Fruit fly (Drosophila melanogaster): ENCODE data around the gene tal-3A.

tal-3A gene

DNA sequence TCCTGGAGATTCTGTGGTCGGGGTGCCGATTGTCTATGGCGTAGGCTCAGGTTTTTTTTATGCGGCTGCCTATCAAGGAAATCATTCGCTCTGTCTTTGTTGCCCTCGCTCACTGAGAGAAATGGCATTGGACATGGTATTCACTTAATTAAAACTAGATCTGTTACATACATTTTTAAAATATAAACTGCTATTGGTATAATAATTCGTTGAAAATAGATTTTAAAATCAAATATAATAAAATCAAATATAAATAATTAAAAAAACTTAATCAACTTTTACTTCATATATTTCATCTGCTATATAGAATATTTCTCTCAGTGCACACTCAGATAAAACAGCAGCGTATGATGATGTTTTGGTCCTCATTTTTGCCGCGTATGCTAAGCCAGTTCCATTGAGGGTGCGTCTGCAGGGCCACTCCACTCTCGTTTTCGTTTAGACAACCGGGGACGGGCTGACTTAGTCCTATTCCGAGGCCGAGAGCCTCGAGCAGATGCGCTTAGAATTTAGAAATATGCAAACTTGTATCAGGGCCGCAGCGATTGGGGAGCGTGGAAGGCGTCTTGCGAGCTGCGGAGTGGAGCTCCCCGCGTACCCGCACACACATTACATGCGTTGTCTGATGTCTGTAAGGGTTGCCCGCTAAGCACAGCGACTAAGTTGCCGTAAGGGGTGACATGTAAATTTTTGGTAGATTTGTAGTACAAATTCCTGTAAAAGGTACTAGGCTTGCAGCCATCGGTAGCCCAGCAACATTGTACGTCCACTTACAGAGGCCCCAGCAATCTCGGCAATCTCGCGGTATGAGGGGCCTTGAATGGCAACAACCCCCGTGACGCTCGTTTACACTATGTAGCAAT lies 13.1 kb upstream of the tal-3A start (continued):
- no peak for TF ChIP-seq NfI (GFP tag; optimal IDR thresholded peaks at IDR 0.05)
- TF ChIP-seq Adf1 (GFP tag; IDR thresholded peaks at IDR 0.05): no peak
- TF ChIP-seq CG3995 (GFP tag; optimal IDR thresholded peaks at IDR 0.05): no peak
- TF ChIP-seq sob (GFP tag; IDR thresholded peaks at IDR 0.05): no peak
- TF ChIP-seq CG9727 (GFP tag; optimal IDR thresholded peaks at IDR 0.05): peak; percentile 82
- TF ChIP-seq Blimp-1 (GFP tag; optimal IDR thresholded peaks at IDR 0.05): peak; percentile 50
- TF ChIP-seq gcm (GFP tag; optimal IDR thresholded peaks at IDR 0.05): peak; percentile 34
- no peak for TF ChIP-seq CG34376 (GFP tag; optimal IDR thresholded peaks at IDR 0.05)
- no peak for TF ChIP-seq CG12744 (GFP tag; optimal IDR thresholded peaks at IDR 0.05)
- peak; percentile 62 for TF ChIP-seq grau (tag; optimal IDR thresholded peaks at IDR 0.05)
- TF ChIP-seq CG17568 (GFP tag; optimal IDR thresholded peaks at IDR 0.05): no peak
- no peak for TF ChIP-seq Atf-2 (GFP tag; optimal IDR thresholded peaks at IDR 0.05)
- TF ChIP-seq ttk (GFP tag; IDR thresholded peaks at IDR 0.05): no peak
- TF ChIP-seq CG15696 (tag; optimal IDR thresholded peaks at IDR 0.05): peak; percentile 80
- TF ChIP-seq E2f2 (GFP tag; IDR thresholded peaks at IDR 0.05): no peak
- TF ChIP-seq sima (GFP tag; optimal IDR thresholded peaks at IDR 0.05): no peak
- TF ChIP-seq dm (GFP tag; optimal IDR thresholded peaks at IDR 0.05): no peak
- TF ChIP-seq chinmo (GFP tag; IDR thresholded peaks at IDR 0.05; ENCODE audit: partially characterized antibody): 0 out of 4 replicates have a peak, but pooled peaks have one; percentile 34
- TF ChIP-seq Sry-δ (GFP tag; optimal IDR thresholded peaks at IDR 0.05): no peak
- TF ChIP-seq zen (tag; optimal IDR thresholded peaks at IDR 0.05): peak; percentile 62
- TF ChIP-seq scrt (GFP tag; optimal IDR thresholded peaks at IDR 0.05): no peak
- no peak for TF ChIP-seq CG3065 (GFP tag; optimal IDR thresholded peaks at IDR 0.05)
- TF ChIP-seq CG13287 (GFP tag; IDR thresholded peaks at IDR 0.05; ENCODE audit: partially characterized antibody): no peak
- TF ChIP-seq Aef1 (GFP tag; IDR thresholded peaks at IDR 0.05): no peak
- no peak for TF ChIP-seq Bteb2 (GFP tag; optimal IDR thresholded peaks at IDR 0.05)
- peak; percentile 49 for TF ChIP-seq az2 (GFP tag; optimal IDR thresholded peaks at IDR 0.05)
- TF ChIP-seq CG30431 (GFP tag; optimal IDR thresholded peaks at IDR 0.05): no peak
- no peak for TF ChIP-seq CrebB (tag; optimal IDR thresholded peaks at IDR 0.05)
- no peak for TF ChIP-seq zfh1 (GFP tag; IDR thresholded peaks at IDR 0.05)
- peak; percentile 72 for TF ChIP-seq CG10979 (tag; optimal IDR thresholded peaks at IDR 0.05)
- TF ChIP-seq Dbx (GFP tag; IDR thresholded peaks at IDR 0.05): no peak
- no peak for TF ChIP-seq Bdp1 (GFP tag; optimal IDR thresholded peaks at IDR 0.05)
- no peak for TF ChIP-seq bbx (GFP tag; IDR thresholded peaks at IDR 0.05; ENCODE audit: partially characterized antibody)
- TF ChIP-seq sd (tag; optimal IDR thresholded peaks at IDR 0.05): no peak
- no peak for TF ChIP-seq trh (GFP tag; optimal IDR thresholded peaks at IDR 0.05)
- TF ChIP-seq ro (GFP tag; IDR thresholded peaks at IDR 0.05): no peak
- no peak for TF ChIP-seq CG8281 (tag; optimal IDR thresholded peaks at IDR 0.05)
- no peak for TF ChIP-seq Hr39 (optimal IDR thresholded peaks at IDR 0.05)
- TF ChIP-seq CG10274 (GFP tag; optimal IDR thresholded peaks at IDR 0.05): no peak
- no peak for TF ChIP-seq bcd (GFP tag; optimal IDR thresholded peaks at IDR 0.05)
- TF ChIP-seq Gug (GFP tag; IDR thresholded peaks at IDR 0.05): no peak
- no peak for TF ChIP-seq psq (GFP tag; optimal IDR thresholded peaks at IDR 0.05)
- TF ChIP-seq ftz-f1 (GFP tag; optimal IDR thresholded peaks at IDR 0.05): no peak
- no peak for TF ChIP-seq Ada2b (GFP tag; IDR thresholded peaks at IDR 0.05)
- no peak for TF ChIP-seq emc (GFP tag; optimal IDR thresholded peaks at IDR 0.05)
- peak; percentile 54 for TF ChIP-seq phol (tag; optimal IDR thresholded peaks at IDR 0.05)
- TF ChIP-seq cad (GFP tag; optimal IDR thresholded peaks at IDR 0.05): no peak
- TF ChIP-seq CG15073 (GFP tag; optimal IDR thresholded peaks at IDR 0.05): no peak
- TF ChIP-seq CG4730 (GFP tag; IDR thresholded peaks at IDR 0.05): no peak
- TF ChIP-seq MBD-R2 (GFP tag; IDR thresholded peaks at IDR 0.05): no peak
- TF ChIP-seq YL-1 (GFP tag; optimal IDR thresholded peaks at IDR 0.05): no peak

All from whole organism, embryonic.